Fruit fly (Drosophila melanogaster) Kc167 (cell line): ENCODE measurements around the gene pasha.

Experiments used
- Myc ChIP-seq: fragments of >200 bp; optimal IDR thresholded peaks from 2 replicates; lab custom pipeline; 2017; ENCODE audit warnings: missing external identifiers
- h ChIP-seq: fragments of >200 bp; optimal IDR thresholded peaks from 3 replicates; lab custom pipeline; 2018; ENCODE audit warnings: missing external identifiers
- insv ChIP-seq: fragments of >200 bp; optimal IDR thresholded peaks from 3 replicates; lab custom pipeline; 2018; ENCODE audit warnings: missing external identifiers

DNA sequence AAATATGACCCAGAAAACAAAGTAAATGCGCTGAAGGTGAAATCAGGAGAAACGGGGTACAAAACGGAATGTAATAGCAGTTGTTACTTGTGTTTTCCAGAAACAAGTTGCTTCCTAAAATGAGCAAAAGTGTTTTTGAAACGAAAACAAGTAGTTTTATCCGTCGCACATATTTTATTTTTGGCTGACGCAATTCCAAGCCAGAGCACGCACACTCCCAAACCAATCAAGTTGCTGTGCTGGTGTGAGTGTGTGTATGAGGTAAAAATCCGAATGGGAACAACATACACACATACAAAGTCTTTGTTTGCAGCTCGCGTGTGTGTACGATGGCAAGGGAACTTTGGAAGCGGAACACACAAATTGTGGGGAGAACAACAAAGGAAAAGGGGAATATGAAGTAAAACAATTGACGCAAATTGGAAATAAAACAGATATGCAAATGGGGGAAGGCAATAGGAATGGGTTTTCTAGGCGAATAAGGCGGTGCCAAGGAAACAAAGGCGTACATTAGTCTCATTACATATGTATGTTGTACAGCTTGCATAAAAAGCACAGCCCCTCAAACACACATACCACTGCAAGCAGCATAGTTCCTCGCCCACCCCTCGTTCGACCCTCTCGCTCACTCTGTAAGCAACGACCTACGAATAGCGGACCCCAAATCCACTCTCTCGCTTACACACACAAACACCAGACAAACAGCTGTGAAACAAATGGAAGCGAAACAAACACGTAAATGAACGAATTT is 9.2 kb upstream of the pasha start:
- no peak for TF ChIP-seq h (lab: Kevin White, UChicago)
- TF ChIP-seq insv (lab: Kevin White, UChicago): no peak
- TF ChIP-seq Myc (lab: Kevin White, UChicago): no peak
